Fruit fly (Drosophila melanogaster) whole organism, wandering third instar larva: ENCODE data around the gene hog.
A peak's percentile ranks its signal among the peaks of the same experiment; 100 is the strongest.

Source experiments
- Abd-B ChIP-seq: fragments of >200 bp; optimal IDR thresholded peaks from 2 replicates; lab custom pipeline; 2017; ENCODE audit warnings: missing biosample characterization, missing genetic modification characterization
- CG32264 ChIP-seq: fragments of 200-800 bp; sonication (Bioruptor generic); optimal IDR thresholded peaks from 2 replicates; lab custom pipeline; 2016; ENCODE audit warnings: missing biosample characterization, missing genetic modification characterization
- CG9705 ChIP-seq: fragments of 200-800 bp; sonication (Bioruptor generic); optimal IDR thresholded peaks from 2 replicates; lab custom pipeline; 2018; ENCODE audit warnings: missing biosample characterization, mild to moderate bottlenecking, missing genetic modification characterization
- HLH106 ChIP-seq: fragments of 200-800 bp; optimal IDR thresholded peaks from 3 replicates; lab custom pipeline; 2019; ENCODE audit warnings: missing biosample characterization, mild to moderate bottlenecking, missing genetic modification characterization, moderate library complexity
- Hnf4 ChIP-seq: fragments of 200-800 bp; sonication (Bioruptor generic); optimal IDR thresholded peaks from 2 replicates; lab custom pipeline; 2016; ENCODE audit warnings: missing biosample characterization, mild to moderate bottlenecking, missing genetic modification characterization
- Hr78 ChIP-seq: fragments of >200 bp; optimal IDR thresholded peaks from 2 replicates; lab custom pipeline; 2017; ENCODE audit warnings: missing biosample characterization, missing genetic modification characterization
- Hr83 ChIP-seq: fragments of 200-300 bp; sonication (Bioruptor generic); optimal IDR thresholded peaks from 2 replicates; lab custom pipeline; 2016; ENCODE audit warnings: missing biosample characterization, mild to moderate bottlenecking, missing genetic modification characterization, moderate library complexity; ENCODE audit not compliant: poor library complexity, severe bottlenecking
- Jra ChIP-seq: sonication (Bioruptor generic); optimal IDR thresholded peaks from 2 replicates; lab custom pipeline; 2016; ENCODE audit warnings: missing biosample characterization, missing genetic modification characterization
- Mio ChIP-seq: sonication (Bioruptor generic); optimal IDR thresholded peaks from 2 replicates; lab custom pipeline; 2016; ENCODE audit warnings: missing biosample characterization, missing genetic modification characterization
- Myc ChIP-seq: fragments of >200 bp; optimal IDR thresholded peaks from 2 replicates; lab custom pipeline; 2017
- OdsH ChIP-seq: fragments of 200-800 bp; sonication (Bioruptor generic); optimal IDR thresholded peaks from 2 replicates; lab custom pipeline; 2016; ENCODE audit warnings: missing biosample characterization, mild to moderate bottlenecking, missing genetic modification characterization
- Rel ChIP-seq, 2 experiments: fragments of 200-800 bp; sonication (Bioruptor generic) in 1 of 2; optimal IDR thresholded peaks; 2 replicates in 1 of 2; 3 replicates in 1 of 2; lab custom pipeline; 2016 to 2019; ENCODE audit warnings: mild to moderate bottlenecking in 2 of 2, missing biosample characterization in 2 of 2, missing genetic modification characterization in 2 of 2, moderate library complexity in 1 of 2
- Sp1 ChIP-seq: fragments of 200-800 bp; sonication (Bioruptor generic); optimal IDR thresholded peaks from 3 replicates; lab custom pipeline; 2019; ENCODE audit warnings: missing biosample characterization, mild to moderate bottlenecking, missing genetic modification characterization, moderate library complexity
- Vsx2 ChIP-seq: fragments of 200-300, 225-300 bp; sonication (Bioruptor generic); optimal IDR thresholded peaks from 2 replicates; lab custom pipeline; 2018; ENCODE audit warnings: missing biosample characterization, missing genetic modification characterization; ENCODE audit not compliant: partially characterized antibody
- br ChIP-seq: fragments of 200-800 bp; sonication (Bioruptor generic); optimal IDR thresholded peaks from 2 replicates; lab custom pipeline; 2016; ENCODE audit warnings: missing biosample characterization, missing genetic modification characterization
- brk ChIP-seq: fragments of 200-800 bp; sonication (Bioruptor generic); optimal IDR thresholded peaks from 2 replicates; lab custom pipeline; 2016; ENCODE audit warnings: missing biosample characterization, mild to moderate bottlenecking, missing genetic modification characterization
- dl ChIP-seq, 2 experiments: fragments of 175-275, 200-275 bp in 1 of 2; fragments of 200-275 bp in 1 of 2; sonication (Bioruptor generic); optimal IDR thresholded peaks; lab custom pipeline; 2018; ENCODE audit warnings: mild to moderate bottlenecking in 2 of 2, missing biosample characterization in 2 of 2, missing genetic modification characterization in 2 of 2, moderate library complexity in 2 of 2; ENCODE audit not compliant: partially characterized antibody in 2 of 2, insufficient read depth in 1 of 2
- dmrt93B ChIP-seq: fragments of 200-800 bp; sonication (Bioruptor generic); optimal IDR thresholded peaks from 2 replicates; lab custom pipeline; 2018; ENCODE audit warnings: missing biosample characterization, mild to moderate bottlenecking, missing genetic modification characterization
- ey ChIP-seq: fragments of 200-800 bp; sonication (Bioruptor generic); optimal IDR thresholded peaks from 2 replicates; lab custom pipeline; 2016; ENCODE audit warnings: missing biosample characterization, missing genetic modification characterization
- foxo ChIP-seq, 2 experiments: fragments of 200-800 bp; sonication (Bioruptor generic); optimal IDR thresholded peaks; 2 replicates in 1 of 2; 3 replicates in 1 of 2; lab custom pipeline; 2016 to 2017; ENCODE audit warnings: missing biosample characterization in 2 of 2, missing genetic modification characterization in 2 of 2
- fru ChIP-seq: fragments of 200-800 bp; sonication (Bioruptor generic); optimal IDR thresholded peaks from 3 replicates; lab custom pipeline; 2016; ENCODE audit warnings: missing biosample characterization, mild to moderate bottlenecking, missing genetic modification characterization
- h ChIP-seq: fragments of 200-800 bp; sonication (Bioruptor generic); optimal IDR thresholded peaks from 3 replicates; lab custom pipeline; 2016; ENCODE audit warnings: missing biosample characterization, mild to moderate bottlenecking, missing genetic modification characterization
- jim ChIP-seq: fragments of 175-275, 200-325 bp; sonication (Bioruptor generic); optimal IDR thresholded peaks from 2 replicates; lab custom pipeline; 2016; ENCODE audit warnings: missing biosample characterization, mild to moderate bottlenecking, missing genetic modification characterization
- lola ChIP-seq: fragments of >200 bp; optimal IDR thresholded peaks from 2 replicates; lab custom pipeline; 2017; ENCODE audit warnings: missing biosample characterization, missing genetic modification characterization
- pan ChIP-seq: fragments of >200 bp; optimal IDR thresholded peaks from 2 replicates; lab custom pipeline; 2017
- psq ChIP-seq: fragments of 200-800 bp; sonication (Bioruptor generic); optimal IDR thresholded peaks from 3 replicates; lab custom pipeline; 2017; ENCODE audit warnings: missing biosample characterization, mild to moderate bottlenecking, missing genetic modification characterization, moderate library complexity
- rgr ChIP-seq: fragments of 200-800 bp; sonication (Bioruptor generic); optimal IDR thresholded peaks from 3 replicates; lab custom pipeline; 2016; ENCODE audit warnings: missing biosample characterization, mild to moderate bottlenecking, missing genetic modification characterization
- sv ChIP-seq: fragments of 200-800 bp; sonication (Bioruptor generic); optimal IDR thresholded peaks from 3 replicates; lab custom pipeline; 2016; ENCODE audit warnings: missing biosample characterization, missing genetic modification characterization
- usp ChIP-seq: fragments of >200 bp; optimal IDR thresholded peaks from 2 replicates; lab custom pipeline; 2017; ENCODE audit warnings: missing biosample characterization, missing genetic modification characterization
- woc ChIP-seq: sonication (Bioruptor generic); optimal IDR thresholded peaks from 2 replicates; lab custom pipeline; 2016; ENCODE audit warnings: missing biosample characterization, mild to moderate bottlenecking, missing genetic modification characterization

Gene hog

dm6 chrX:14750448-14750847, 31.7 kb upstream of the hog start (continued):
- TF ChIP-seq Mio (GFP tag; lab: Kevin White, UChicago) (no peak), dl (GFP tag; optimal IDR thresholded peaks at IDR 0.05; lab: Kevin White, UChicago; ENCODE audit: insufficient read depth in 1 of 2, partially characterized antibody in 2 of 2) (no peak), HLH106 (peak; percentile 79), fru (GFP tag; lab: Kevin White, UChicago) (peak; percentile 82), jim (no peak), h (peak; percentile 71), Rel (GFP tag; optimal IDR thresholded peaks at IDR 0.05; lab: Kevin White, UChicago) (no peak), Rel (tag; optimal IDR thresholded peaks at IDR 0.05; lab: Kevin White, UChicago) (no peak)

- no peak for TF ChIP-seq lola (GFP tag; lab: Kevin White, UChicago)
- TF ChIP-seq br (GFP tag; lab: Kevin White, UChicago): no peak
- TF ChIP-seq HLH106: no peak
- TF ChIP-seq, all 38 proteins: peak for 0
Observed at dm6 chrX:14749086-14749874, 30.5 kb upstream of the hog start, which contains the start of gene NetB. Gene NetB, minus strand, starts transcription at chrX:14749376.

dm6 chrX:14743819-14744218, 25.1 kb upstream of the hog start:
- TF ChIP-seq pan (lab: Kevin White, UChicago) (no peak), Hr78 (GFP tag; lab: Kevin White, UChicago) (no peak), CG32264 (no peak), dmrt93B (peak; percentile 16), h (peak; percentile 17), psq (GFP tag; lab: Kevin White, UChicago) (peak; percentile 19), Abd-B (GFP tag; lab: Kevin White, UChicago) (no peak), Hr83 (GFP tag; lab: Kevin White, UChicago) (no peak), Myc (lab: Kevin White, UChicago) (no peak), rgr (peak; percentile 22), Vsx2 (GFP tag; lab: Kevin White, UChicago) (no peak), Sp1 (GFP tag; lab: Kevin White, UChicago) (peak; percentile 34), foxo (GFP tag; optimal IDR thresholded peaks at IDR 0.05; lab: Kevin White, UChicago) (peak in 1 of 2 experiments; percentile 39), OdsH (GFP tag; lab: Kevin White, UChicago) (peak; percentile 26), fru (GFP tag; lab: Kevin White, UChicago) (peak; percentile 51), Jra (GFP tag; lab: Kevin White, UChicago) (no peak), Hnf4 (GFP tag; lab: Kevin White, UChicago) (no peak), woc (GFP tag; lab: Kevin White, UChicago) (peak; percentile 33), HLH106 (peak; percentile 28), br (GFP tag; lab: Kevin White, UChicago) (no peak)

- no peak for TF ChIP-seq woc (GFP tag; lab: Kevin White, UChicago)
- TF ChIP-seq CG9705 (GFP tag; lab: Kevin White, UChicago): no peak
- TF ChIP-seq pan (lab: Kevin White, UChicago): no peak
- no peak for TF ChIP-seq CG32264
- TF ChIP-seq Hnf4 (GFP tag; lab: Kevin White, UChicago): no peak
- TF ChIP-seq usp (GFP tag; lab: Kevin White, UChicago): no peak
- no peak for TF ChIP-seq psq (GFP tag; lab: Kevin White, UChicago)
- TF ChIP-seq Abd-B (GFP tag; lab: Kevin White, UChicago): no peak
- TF ChIP-seq sv: no peak
- TF ChIP-seq dmrt93B: no peak
- TF ChIP-seq dl (GFP tag; optimal IDR thresholded peaks at IDR 0.05; lab: Kevin White, UChicago; ENCODE audit: insufficient read depth in 1 of 2, partially characterized antibody in 2 of 2): no peak
- TF ChIP-seq Myc (lab: Kevin White, UChicago): no peak
- no peak for TF ChIP-seq brk (GFP tag; lab: Kevin White, UChicago)
- TF ChIP-seq br (GFP tag; lab: Kevin White, UChicago): no peak
- TF ChIP-seq lola (GFP tag; lab: Kevin White, UChicago): no peak
- TF ChIP-seq ey: no peak
- TF ChIP-seq Sp1 (GFP tag; lab: Kevin White, UChicago): no peak
- no peak for TF ChIP-seq Jra (GFP tag; lab: Kevin White, UChicago)
Observed at dm6 chrX:14738420-14738819, 19.7 kb upstream of the hog start.
